Worm (Caenorhabditis elegans) whole organism, L4/young adult: Measurements from ENCODE around the gene Y75B12B.13.
"Not testable (repeated sequence)": the region's sequence is repeated elsewhere in the genome, so short reads cannot be mapped to it uniquely, and the experiment has no call there.

Experiments used
- W03F9.2 ChIP-seq: fragments of 150-350 bp; optimal IDR thresholded peaks from 2 replicates; lab custom pipeline; 2014; ENCODE audit warnings: missing biosample characterization, missing genetic modification characterization
- dao-5 ChIP-seq: sonication (generic microtip); optimal IDR thresholded peaks from 2 replicates; lab custom pipeline; 2016; ENCODE audit warnings: missing genotype, missing genetic modification characterization, moderate library complexity, missing compliant biosample characterization
- him-1 ChIP-seq: sonication (generic microtip); optimal IDR thresholded peaks from 2 replicates; lab custom pipeline; 2016; ENCODE audit warnings: missing genotype, missing genetic modification reagents, missing genetic modification characterization, missing compliant biosample characterization

Y75B12B.13 gene

ce11 chrV:15211869-15212268, 18.1 kb upstream of the Y75B12B.13 start, which contains the start of gene sri-24:
sri-24 (plus strand) TSS chrV:15212169.
- not testable (repeated sequence) for TF ChIP-seq W03F9.2; him-1 (tag; lab: Kevin White, UChicago); dao-5 (tag; lab: Kevin White, UChicago)

ce11 chrV:15207681-15208080, 13.9 kb upstream of the Y75B12B.13 start, which contains the start of gene C41G6.12:
C41G6.12 (minus strand) TSS chrV:15207781.
- TF ChIP-seq him-1 (tag; lab: Kevin White, UChicago); W03F9.2; dao-5 (tag; lab: Kevin White, UChicago): not testable (repeated sequence)

ce11 chrV:15199768-15200167, 6.0 kb upstream of the Y75B12B.13 start, which contains the start of gene Y75B12B.10:
Y75B12B.10 (plus strand) TSS chrV:15200068.
- TF ChIP-seq dao-5 (tag; lab: Kevin White, UChicago) (no peak), W03F9.2 (no peak)

- no peak for TF ChIP-seq W03F9.2
- TF ChIP-seq dao-5 (tag; lab: Kevin White, UChicago) = no peak
- TF ChIP-seq him-1 (tag; lab: Kevin White, UChicago) = no peak
Measured at ce11 chrV:15197955-15198354, 4.1 kb upstream of the Y75B12B.13 start, which contains the start of gene srw-1. srw-1 (plus strand) TSS chrV:15198255.

ce11 chrV:15192377-15192776, 1.4 kb downstream of the Y75B12B.13 start, which contains the start of gene plc-2:
plc-2 (plus strand) TSS chrV:15192572.
- TF ChIP-seq him-1 (tag; lab: Kevin White, UChicago) (no peak), W03F9.2 (no peak), dao-5 (tag; lab: Kevin White, UChicago) (no peak)

- TF ChIP-seq him-1 (tag; lab: Kevin White, UChicago) (no peak), W03F9.2 (no peak)
Measured at ce11 chrV:15191971-15192370, 1.8 kb downstream of the Y75B12B.13 start.

- TF ChIP-seq W03F9.2 (peak; percentile 43), him-1 (tag; lab: Kevin White, UChicago) (no peak), dao-5 (tag; lab: Kevin White, UChicago) (peak; percentile 95)
Measured at ce11 chrV:15190903-15191302, 2.9 kb downstream of the Y75B12B.13 start, which contains the start of gene Y75B12B.11. Y75B12B.11 (plus strand) TSS chrV:15191296.

- TF ChIP-seq him-1 (tag; lab: Kevin White, UChicago) (no peak), W03F9.2 (peak; percentile 92)
Measured at ce11 chrV:15189567-15189966, 4.2 kb downstream of the Y75B12B.13 start, which contains the start of gene cyn-3. cyn-3 (plus strand) TSS chrV:15189927.

- TF ChIP-seq him-1 (tag; lab: Kevin White, UChicago) (no peak), W03F9.2 (peak; percentile 51)
Measured at ce11 chrV:15187083-15188057, 6.4 kb downstream of the Y75B12B.13 start, which contains the start of the genes cyn-7 and bath-36. cyn-7 (minus strand) TSS chrV:15187378. bath-36 (plus strand) TSS chrV:15187888.

ce11 chrV:15186259-15186927, 7.4 kb downstream of the Y75B12B.13 start, which contains the start of gene Y75B12B.3:
Y75B12B.3 (minus strand) TSS chrV:15186279.
- TF ChIP-seq W03F9.2 = no peak
- TF ChIP-seq him-1 (tag; lab: Kevin White, UChicago) = no peak
- no peak for TF ChIP-seq dao-5 (tag; lab: Kevin White, UChicago)

ce11 chrV:15184097-15185040, 9.4 kb downstream of the Y75B12B.13 start, which contains the start of gene Y75B12B.1:
Y75B12B.1 (plus strand) TSS chrV:15184699.
- TF ChIP-seq him-1 (tag; lab: Kevin White, UChicago) = no peak
- peak; percentile 52 for TF ChIP-seq W03F9.2

ce11 chrV:15182407-15182806, 11.4 kb downstream of the Y75B12B.13 start, which contains the start of gene fbxa-84:
fbxa-84 (plus strand) TSS chrV:15182440.
- TF ChIP-seq W03F9.2 = no peak
- no peak for TF ChIP-seq dao-5 (tag; lab: Kevin White, UChicago)
- no peak for TF ChIP-seq him-1 (tag; lab: Kevin White, UChicago)
